Fruit fly (Drosophila melanogaster) whole organism, pupa: ENCODE measurements around the gene CG8475.

Experiments used
- CG13204 ChIP-seq: fragments of 200-800 bp; sonication (Bioruptor generic); optimal IDR thresholded peaks from 2 replicates; lab custom pipeline; 2018; ENCODE audit warnings: missing biosample characterization, mild to moderate bottlenecking, missing genetic modification characterization, moderate library complexity
- CG14655 ChIP-seq: fragments of 200-800 bp; sonication (Bioruptor generic); optimal IDR thresholded peaks from 3 replicates; lab custom pipeline; 2017; ENCODE audit warnings: mild to moderate bottlenecking, missing biosample characterization, missing genetic modification reagents, missing genetic modification characterization
- CG34367 ChIP-seq: fragments of 200-800 bp; sonication (Bioruptor generic); optimal IDR thresholded peaks from 2 replicates; lab custom pipeline; 2018; ENCODE audit warnings: missing biosample characterization, mild to moderate bottlenecking, missing genetic modification characterization
- CG4496 ChIP-seq: fragments of 200-800 bp; sonication (Bioruptor generic); IDR thresholded peaks from 3 replicates; pipeline ENCODE4 v1.3.6; 2022; ENCODE audit warnings: missing biosample characterization, missing genetic modification characterization
- CG9948 ChIP-seq: fragments of 200-800 bp; sonication (Bioruptor generic); optimal IDR thresholded peaks from 2 replicates; lab custom pipeline; 2018; ENCODE audit warnings: missing biosample characterization, mild to moderate bottlenecking, missing genetic modification characterization, moderate library complexity
- D1 ChIP-seq: fragments of 200-800 bp; sonication (Bioruptor generic); optimal IDR thresholded peaks from 2 replicates; lab custom pipeline; 2018; ENCODE audit warnings: missing biosample characterization, mild to moderate bottlenecking, missing genetic modification characterization, moderate library complexity
- EcR ChIP-seq: fragments of 200-800 bp; sonication (Bioruptor generic); optimal IDR thresholded peaks from 3 replicates; lab custom pipeline; 2019; ENCODE audit warnings: missing biosample characterization, missing genetic modification characterization, mild to moderate bottlenecking, moderate library complexity, missing genetic modification reagents
- Ets98B ChIP-seq: fragments of 200-800 bp; sonication (Bioruptor generic); IDR thresholded peaks from 2 replicates; pipeline ENCODE4 v1.3.6; 2022; ENCODE audit warnings: missing biosample characterization, missing genetic modification characterization
- Pif1A ChIP-seq: fragments of 200-800 bp; sonication (Bioruptor generic); optimal IDR thresholded peaks from 3 replicates; lab custom pipeline; 2016; ENCODE audit warnings: missing biosample characterization, missing genetic modification characterization
- Snoo ChIP-seq: fragments of 200-800 bp; sonication (Bioruptor generic); optimal IDR thresholded peaks from 3 replicates; lab custom pipeline; 2017; ENCODE audit warnings: missing biosample characterization, mild to moderate bottlenecking, missing genetic modification characterization, inconsistent platforms
- gl ChIP-seq: fragments of 200-800 bp; sonication (Bioruptor generic); optimal IDR thresholded peaks from 2 replicates; lab custom pipeline; 2018; ENCODE audit warnings: missing biosample characterization, mild to moderate bottlenecking, missing genetic modification characterization
- rn ChIP-seq: fragments of 200-800 bp; sonication (Bioruptor generic); IDR thresholded peaks from 2 replicates; pipeline ENCODE4 v1.3.6; 2022; ENCODE audit warnings: missing biosample characterization, missing genetic modification characterization

DNA sequence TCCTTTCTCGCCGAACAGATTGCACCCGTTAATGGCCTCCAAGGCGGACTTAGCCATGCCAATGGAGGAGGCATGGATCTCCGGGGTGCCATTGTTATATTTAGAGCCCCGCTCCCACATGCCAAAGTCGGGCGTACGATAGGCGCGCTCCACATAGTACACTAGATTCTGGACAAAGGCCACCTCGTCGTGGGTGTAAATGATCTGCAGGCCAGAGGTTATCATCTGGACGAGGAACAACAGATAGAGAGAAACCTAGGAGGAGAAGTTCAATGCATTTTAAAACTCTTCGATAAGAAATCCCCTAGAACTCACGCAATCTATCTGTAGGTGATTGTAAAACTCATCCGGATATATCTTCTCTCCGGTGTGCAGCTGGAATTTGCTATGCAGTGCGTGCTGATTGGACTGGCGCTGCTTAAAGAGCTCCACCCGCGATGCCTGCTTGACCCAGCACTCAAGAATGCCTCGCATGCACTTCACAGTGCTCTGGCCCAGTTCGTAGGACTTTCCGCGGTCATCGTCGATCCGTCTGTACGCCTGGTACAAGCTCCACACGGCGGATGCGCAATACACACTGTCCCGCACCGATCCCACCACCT is 895 bp downstream of the CG8475 start:
- TF ChIP-seq gl (tag; lab: Kevin White, UChicago): no peak
- no peak for TF ChIP-seq D1 (tag; lab: Kevin White, UChicago)
- no peak for TF ChIP-seq CG4496
- no peak for TF ChIP-seq Ets98B
- no peak for TF ChIP-seq Snoo
- no peak for TF ChIP-seq Pif1A (GFP tag; lab: Kevin White, UChicago)
- TF ChIP-seq CG13204: no peak
- no peak for TF ChIP-seq CG9948
- no peak for TF ChIP-seq CG34367 (tag; lab: Kevin White, UChicago)
- no peak for TF ChIP-seq rn
- TF ChIP-seq EcR (GFP tag; lab: Kevin White, UChicago): no peak
- TF ChIP-seq CG14655: no peak
